Fruit fly (Drosophila melanogaster): ENCODE measurements around the gene CG5112.
A peak's percentile ranks its signal among the peaks of the same experiment; 100 is the strongest.

CG5112 gene

dm6 chr3R:25461666-25462065, 29.6 kb upstream of the CG5112 start (continued):
- TF ChIP-seq fd59A (GFP tag; optimal IDR thresholded peaks at IDR 0.05) (peak; percentile 31), fkh (GFP tag; optimal IDR thresholded peaks at IDR 0.05) (no peak), OdsH (GFP tag; optimal IDR thresholded peaks at IDR 0.05) (peak; percentile 62), CG8119 (GFP tag; IDR thresholded peaks at IDR 0.05) (peak; percentile 55), Sox15 (GFP tag; optimal IDR thresholded peaks at IDR 0.05) (peak; percentile 45), pdm3 (GFP tag; optimal IDR thresholded peaks at IDR 0.05) (peak; percentile 70), fd85E (GFP tag; optimal IDR thresholded peaks at IDR 0.05) (no peak), Eip93F (GFP tag; optimal IDR thresholded peaks at IDR 0.05) (no peak), vri (GFP tag; optimal IDR thresholded peaks at IDR 0.05) (peak; percentile 37), CG31627 (GFP tag; optimal IDR thresholded peaks at IDR 0.05) (peak; percentile 69), CG7368 (GFP tag; optimal IDR thresholded peaks at IDR 0.05) (peak; percentile 28), dac (GFP tag; optimal IDR thresholded peaks at IDR 0.05) (no peak), CG11902 (GFP tag; optimal IDR thresholded peaks at IDR 0.05) (peak; percentile 13)

- peak; percentile 92 for TF ChIP-seq OdsH (GFP tag; optimal IDR thresholded peaks at IDR 0.05)
- peak; percentile 89 for TF ChIP-seq fd59A (GFP tag; optimal IDR thresholded peaks at IDR 0.05)
- peak; percentile 82 for TF ChIP-seq Eip93F (GFP tag; optimal IDR thresholded peaks at IDR 0.05)
- TF ChIP-seq achi (GFP tag; optimal IDR thresholded peaks at IDR 0.05) = peak; percentile 91
- peak; percentile 71 for TF ChIP-seq Ets21C (GFP tag; optimal IDR thresholded peaks at IDR 0.05)
- TF ChIP-seq CG9139 (GFP tag; optimal IDR thresholded peaks at IDR 0.05) = peak; percentile 92
- TF ChIP-seq Ets96B (tag; optimal IDR thresholded peaks at IDR 0.05) = peak; percentile 94
- TF ChIP-seq CG11762 (GFP tag; optimal IDR thresholded peaks at IDR 0.05; ENCODE audit: insufficient read depth) = peak; percentile 85
- peak; percentile 90 for TF ChIP-seq CG15336 (GFP tag; IDR thresholded peaks at IDR 0.05)
- peak; percentile 92 for TF ChIP-seq acj6 (GFP tag; optimal IDR thresholded peaks at IDR 0.05)
- TF ChIP-seq dac (GFP tag; optimal IDR thresholded peaks at IDR 0.05) = peak; percentile 17
- TF ChIP-seq fd85E (GFP tag; optimal IDR thresholded peaks at IDR 0.05) = peak; percentile 60
- TF ChIP-seq pdm3 (GFP tag; optimal IDR thresholded peaks at IDR 0.05) = peak; percentile 81
- TF ChIP-seq Sox15 (GFP tag; optimal IDR thresholded peaks at IDR 0.05) = peak; percentile 77
- peak; percentile 84 for TF ChIP-seq net (GFP tag; optimal IDR thresholded peaks at IDR 0.05)
- peak; percentile 56 for TF ChIP-seq Hr4 (GFP tag; optimal IDR thresholded peaks at IDR 0.05)
- TF ChIP-seq CG6276 (GFP tag; optimal IDR thresholded peaks at IDR 0.05) = peak; percentile 74
- peak; percentile 91 for TF ChIP-seq esn (GFP tag; optimal IDR thresholded peaks at IDR 0.05)
- peak; percentile 94 for TF ChIP-seq CG10631 (GFP tag; optimal IDR thresholded peaks at IDR 0.05)
- TF ChIP-seq CG11294 (GFP tag; IDR thresholded peaks at IDR 0.05) = peak; percentile 75
- TF ChIP-seq Sox102F (GFP tag; optimal IDR thresholded peaks at IDR 0.05) = peak; percentile 80
- peak; percentile 83 for TF ChIP-seq Lpt (GFP tag; optimal IDR thresholded peaks at IDR 0.05)
- peak; percentile 91 for TF ChIP-seq CG6163 (GFP tag; IDR thresholded peaks at IDR 0.05)
- TF ChIP-seq Smox (GFP tag; optimal IDR thresholded peaks at IDR 0.05) = peak; percentile 83
- peak; percentile 82 for TF ChIP-seq CG11902 (GFP tag; optimal IDR thresholded peaks at IDR 0.05)
- TF ChIP-seq CG31627 (GFP tag; optimal IDR thresholded peaks at IDR 0.05) = peak; percentile 72
- no peak for TF ChIP-seq fkh (GFP tag; optimal IDR thresholded peaks at IDR 0.05)
- TF ChIP-seq Hr38 (GFP tag; optimal IDR thresholded peaks at IDR 0.05) = no peak
- TF ChIP-seq CG8632 (GFP tag; optimal IDR thresholded peaks at IDR 0.05) = peak; percentile 95
- peak; percentile 74 for TF ChIP-seq Sox14 (GFP tag; optimal IDR thresholded peaks at IDR 0.05)
- TF ChIP-seq spab (GFP tag; optimal IDR thresholded peaks at IDR 0.05) = peak; percentile 91
- peak; percentile 94 for TF ChIP-seq CG34406 (GFP tag; optimal IDR thresholded peaks at IDR 0.05)
- peak; percentile 87 for TF ChIP-seq topi (GFP tag; optimal IDR thresholded peaks at IDR 0.05)
- TF ChIP-seq CG10669 (GFP tag; optimal IDR thresholded peaks at IDR 0.05) = peak; percentile 92
- peak; percentile 78 to 86 for TF ChIP-seq salr (GFP tag; optimal IDR thresholded peaks at IDR 0.05)
- peak; percentile 82 for TF ChIP-seq vri (GFP tag; optimal IDR thresholded peaks at IDR 0.05)
- peak; percentile 84 for TF ChIP-seq lz (GFP tag; optimal IDR thresholded peaks at IDR 0.05)
- peak; percentile 81 for TF ChIP-seq CG16779 (tag; optimal IDR thresholded peaks at IDR 0.05)
- peak; percentile 83 for TF ChIP-seq Eip75B (GFP tag; optimal IDR thresholded peaks at IDR 0.05)
- TF ChIP-seq Hr39 (GFP tag; optimal IDR thresholded peaks at IDR 0.05) = peak; percentile 74
- peak; percentile 76 for TF ChIP-seq Blimp-1 (GFP tag; optimal IDR thresholded peaks at IDR 0.05)
- peak; percentile 88 for TF ChIP-seq eg (GFP tag; IDR thresholded peaks at IDR 0.05)
- TF ChIP-seq CG6854 (GFP tag; optimal IDR thresholded peaks at IDR 0.05) = peak; percentile 69
- TF ChIP-seq svp (GFP tag) = peak; percentile 96
- peak; percentile 95 for TF ChIP-seq ss (GFP tag; optimal IDR thresholded peaks at IDR 0.05)
Measured at dm6 chr3R:25462642-25463317, 28.5 kb upstream of the CG5112 start.

All from whole organism, prepupa.